Fruit fly (Drosophila melanogaster) whole organism, embryonic: ENCODE results near the gene CG31650.

Experiments used
- Antp ChIP-seq: fragments of 200-800 bp; sonication (Bioruptor generic); optimal IDR thresholded peaks from 3 replicates; lab custom pipeline; 2016; ENCODE audit warnings: missing biosample characterization, missing genetic modification characterization
- B-H2 ChIP-seq: fragments of 200-800 bp; sonication (Bioruptor generic); optimal IDR thresholded peaks from 2 replicates; lab custom pipeline; 2018; ENCODE audit warnings: missing biosample characterization, mild to moderate bottlenecking, missing genetic modification characterization
- Bdp1 ChIP-seq: fragments of 200-800 bp; sonication (Bioruptor generic); optimal IDR thresholded peaks from 3 replicates; lab custom pipeline; 2016; ENCODE audit warnings: missing biosample characterization, missing genetic modification characterization
- CG1233 ChIP-seq: fragments of 200-800 bp; sonication (Bioruptor generic); optimal IDR thresholded peaks from 4 replicates; lab custom pipeline; 2018; ENCODE audit warnings: missing biosample characterization, mild to moderate bottlenecking, missing genetic modification characterization
- CG13123 ChIP-seq: fragments of 200-800 bp; sonication (Bioruptor generic); optimal IDR thresholded peaks from 2 replicates; lab custom pipeline; 2016; ENCODE audit warnings: missing biosample characterization, missing genetic modification characterization
- CG13624 ChIP-seq: fragments of 200-800 bp; sonication (Bioruptor generic); optimal IDR thresholded peaks from 2 replicates; lab custom pipeline; 2016; ENCODE audit warnings: missing biosample characterization, missing genetic modification characterization
- CG1832 ChIP-seq: fragments of 200-800 bp; sonication (Bioruptor generic); optimal IDR thresholded peaks from 2 replicates; lab custom pipeline; 2017; ENCODE audit warnings: missing biosample characterization, mild to moderate bottlenecking, missing genetic modification characterization, inconsistent platforms
- CG18619 ChIP-seq: fragments of 200-800 bp; sonication (Bioruptor generic); optimal IDR thresholded peaks from 3 replicates; lab custom pipeline; 2017; ENCODE audit warnings: missing biosample characterization, mild to moderate bottlenecking, missing genetic modification characterization
- CG31224 ChIP-seq: fragments of 200-800 bp; sonication (Bioruptor generic); IDR thresholded peaks from 2 replicates; pipeline ENCODE4 v1.3.6; 2022; ENCODE audit warnings: missing biosample characterization, missing genetic modification characterization
- CG32772 ChIP-seq: fragments of 200-800 bp; sonication (Bioruptor generic); IDR thresholded peaks from 2 replicates; pipeline ENCODE4 v1.3.6; 2022; ENCODE audit warnings: missing biosample characterization, missing genetic modification characterization
- CG4328 ChIP-seq: fragments of 200-800 bp; sonication (Bioruptor generic); optimal IDR thresholded peaks from 3 replicates; lab custom pipeline; 2017; ENCODE audit warnings: missing biosample characterization, missing genetic modification reagents, missing genetic modification characterization
- CG5245 ChIP-seq: fragments of 200-800 bp; sonication (Bioruptor generic); optimal IDR thresholded peaks from 3 replicates; lab custom pipeline; 2016; ENCODE audit warnings: missing biosample characterization, missing genetic modification characterization
- CG7745 ChIP-seq: fragments of 200-800 bp; sonication (Bioruptor generic); optimal IDR thresholded peaks from 2 replicates; lab custom pipeline; 2018; ENCODE audit warnings: missing biosample characterization, mild to moderate bottlenecking, missing genetic modification characterization, moderate library complexity
- CG9932 ChIP-seq: fragments of 200-800 bp; sonication (Bioruptor generic); IDR thresholded peaks from 2 replicates; pipeline ENCODE4 v1.3.6; 2022; ENCODE audit warnings: missing biosample characterization, missing genetic modification characterization
- CrebB ChIP-seq: fragments of 200-800 bp; sonication (Bioruptor generic); optimal IDR thresholded peaks from 3 replicates; lab custom pipeline; 2018; ENCODE audit warnings: missing biosample characterization, mild to moderate bottlenecking, missing genetic modification characterization
- Dad ChIP-seq: fragments of 200-800 bp; sonication (Bioruptor generic); optimal IDR thresholded peaks from 3 replicates; lab custom pipeline; 2016; ENCODE audit warnings: missing biosample characterization, missing genetic modification characterization
- Eip74EF ChIP-seq, 2 experiments: fragments of 200-800 bp in 1 of 2; fragments of >200 bp in 1 of 2; sonication (Bioruptor generic) in 1 of 2; optimal IDR thresholded peaks; 2 replicates each; lab custom pipeline; 2017 to 2019; ENCODE audit warnings: missing biosample characterization in 2 of 2, missing genetic modification characterization in 2 of 2, mild to moderate bottlenecking in 1 of 2, moderate library complexity in 1 of 2
- Ets65A ChIP-seq: fragments of 200-800 bp; sonication (Bioruptor generic); peaks from one replicate; lab custom pipeline; 2016; ENCODE audit warnings: missing biosample characterization, missing genetic modification characterization
- Fer1 ChIP-seq: fragments of 200-800 bp; sonication (Bioruptor generic); optimal IDR thresholded peaks from 2 replicates; lab custom pipeline; 2017; ENCODE audit warnings: missing biosample characterization, mild to moderate bottlenecking, missing genetic modification characterization
- Fer3 ChIP-seq: fragments of 200-800 bp; sonication (Bioruptor generic); optimal IDR thresholded peaks from 2 replicates; lab custom pipeline; 2018; ENCODE audit warnings: missing biosample characterization, mild to moderate bottlenecking, missing genetic modification characterization, moderate library complexity
- Hand ChIP-seq: fragments of 200-800 bp; sonication (Bioruptor generic); optimal IDR thresholded peaks from 2 replicates; lab custom pipeline; 2017; ENCODE audit warnings: mild to moderate bottlenecking, missing biosample characterization, missing genetic modification reagents, missing genetic modification characterization
- Hr3 ChIP-seq: fragments of 200-800 bp; sonication (Bioruptor generic); optimal IDR thresholded peaks from 3 replicates; lab custom pipeline; 2016; ENCODE audit warnings: missing biosample characterization, missing genetic modification characterization
- Mrtf ChIP-seq: fragments of 200-800 bp; sonication (Bioruptor generic); IDR thresholded peaks from 3 replicates; pipeline ENCODE4 v1.3.6; 2022; ENCODE audit warnings: missing biosample characterization, missing genetic modification characterization
- Nf-YB ChIP-seq: fragments of 200-800 bp; sonication (Bioruptor generic); optimal IDR thresholded peaks from 3 replicates; lab custom pipeline; 2019; ENCODE audit warnings: missing biosample characterization, mild to moderate bottlenecking, missing genetic modification characterization, moderate library complexity
- Nf-YC ChIP-seq: fragments of 200-800 bp; optimal IDR thresholded peaks from 3 replicates; lab custom pipeline; 2019; ENCODE audit warnings: missing biosample characterization, mild to moderate bottlenecking, missing genetic modification characterization, moderate library complexity
- Ravus ChIP-seq: fragments of 200-800 bp; sonication (Bioruptor generic); IDR thresholded peaks from 2 replicates; pipeline ENCODE4 v1.3.6; 2022; ENCODE audit warnings: missing biosample characterization, missing genetic modification characterization
- Sox100B ChIP-seq: fragments of 200-800 bp; sonication (Bioruptor generic); optimal IDR thresholded peaks from 3 replicates; lab custom pipeline; 2018; ENCODE audit warnings: missing biosample characterization, mild to moderate bottlenecking, missing genetic modification characterization
- Spps ChIP-seq: fragments of 200-800 bp; sonication (Bioruptor generic); optimal IDR thresholded peaks from 2 replicates; lab custom pipeline; 2018; ENCODE audit warnings: missing biosample characterization, mild to moderate bottlenecking, missing genetic modification characterization
- Ssrp ChIP-seq: fragments of 200-800 bp; sonication (Bioruptor generic); optimal IDR thresholded peaks from 2 replicates; lab custom pipeline; 2018; ENCODE audit warnings: missing biosample characterization, mild to moderate bottlenecking, missing genetic modification characterization, moderate library complexity
- chif ChIP-seq, 2 experiments: fragments of 200-800 bp; sonication (Bioruptor generic); optimal IDR thresholded peaks; 3 replicates each; lab custom pipeline; 2016; ENCODE audit warnings: missing biosample characterization in 2 of 2, missing genetic modification characterization in 2 of 2
- danr ChIP-seq: fragments of 200-800 bp; sonication (Bioruptor generic); IDR thresholded peaks from 2 replicates; pipeline ENCODE4 v1.3.6; 2022; ENCODE audit warnings: missing biosample characterization, missing genetic modification characterization
- dimm ChIP-seq: fragments of 200-800 bp; sonication (Bioruptor generic); IDR thresholded peaks from 2 replicates; pipeline ENCODE4 v1.3.6; 2022; ENCODE audit warnings: missing biosample characterization, missing genetic modification characterization
- disco-r ChIP-seq: fragments of 200-800 bp; sonication (Bioruptor generic); optimal IDR thresholded peaks from 2 replicates; lab custom pipeline; 2016; ENCODE audit warnings: missing biosample characterization, missing genetic modification characterization
- exex ChIP-seq: fragments of 200-800 bp; sonication (Bioruptor generic); optimal IDR thresholded peaks from 4 replicates; lab custom pipeline; 2018; ENCODE audit warnings: missing biosample characterization, mild to moderate bottlenecking, missing genetic modification characterization, moderate library complexity
- eyg ChIP-seq: fragments of 200-800 bp; sonication (Bioruptor generic); optimal IDR thresholded peaks from 3 replicates; lab custom pipeline; 2016; ENCODE audit warnings: missing biosample characterization, missing genetic modification characterization
- fd3F ChIP-seq: fragments of 200-800 bp; sonication (Bioruptor generic); optimal IDR thresholded peaks from 2 replicates; lab custom pipeline; 2018; ENCODE audit warnings: missing biosample characterization, mild to moderate bottlenecking, missing genetic modification characterization, moderate library complexity
- lilli ChIP-seq: fragments of 200-800 bp; sonication (Bioruptor generic); optimal IDR thresholded peaks from 3 replicates; lab custom pipeline; 2016; ENCODE audit warnings: missing biosample characterization, missing genetic modification characterization
- lov ChIP-seq, 2 experiments: fragments of 200-800 bp in 1 of 2; fragments of >200 bp in 1 of 2; sonication (Bioruptor generic) in 1 of 2; IDR thresholded peaks in 1 of 2; optimal IDR thresholded peaks in 1 of 2; 2 replicates in 1 of 2; 3 replicates in 1 of 2; pipeline versions ENCODE4 v1.3.6 to Lab custom; 2017 to 2022; ENCODE audit warnings: missing biosample characterization in 1 of 2, missing genetic modification characterization in 1 of 2
- nau ChIP-seq: fragments of 200-800 bp; sonication (Bioruptor generic); optimal IDR thresholded peaks from 3 replicates; lab custom pipeline; 2017; ENCODE audit warnings: missing biosample characterization, mild to moderate bottlenecking, missing genetic modification characterization, missing genetic modification reagents
- onecut ChIP-seq: fragments of 200-800 bp; sonication (Bioruptor generic); IDR thresholded peaks from 2 replicates; pipeline ENCODE4 v1.3.6; 2022; ENCODE audit warnings: missing biosample characterization, missing genetic modification characterization
- org-1 ChIP-seq: fragments of 200-800 bp; sonication (Bioruptor generic); optimal IDR thresholded peaks from 2 replicates; lab custom pipeline; 2017; ENCODE audit warnings: missing biosample characterization, missing genetic modification characterization
- pb ChIP-seq: fragments of 200-800 bp; sonication (Bioruptor generic); optimal IDR thresholded peaks from 3 replicates; lab custom pipeline; 2016; ENCODE audit warnings: missing biosample characterization, missing genetic modification characterization
- prd ChIP-seq, 3 experiments: fragments of >200 bp in 2 of 3; fragments of 200-800 bp in 1 of 3; sonication (Bioruptor generic) in 1 of 3; optimal IDR thresholded peaks in 2 of 3; IDR thresholded peaks in 1 of 3; 2 replicates in 2 of 3; 3 replicates in 1 of 3; pipeline versions ENCODE4 v1.3.6 to Lab custom; 2017 to 2022; ENCODE audit warnings: missing biosample characterization in 1 of 3, missing genetic modification characterization in 1 of 3
- scrt ChIP-seq: fragments of 200-800 bp; sonication (Bioruptor generic); optimal IDR thresholded peaks from 2 replicates; lab custom pipeline; 2018; ENCODE audit warnings: missing biosample characterization, mild to moderate bottlenecking, missing genetic modification characterization, moderate library complexity
- sens-2 ChIP-seq: fragments of 200-800 bp; sonication (Bioruptor generic); IDR thresholded peaks from 2 replicates; pipeline ENCODE4 v1.3.6; 2022; ENCODE audit warnings: missing biosample characterization, missing genetic modification characterization
- shn ChIP-seq: fragments of 200-800 bp; sonication (Bioruptor generic); optimal IDR thresholded peaks from 3 replicates; lab custom pipeline; 2016; ENCODE audit warnings: missing biosample characterization, missing genetic modification characterization
- sna ChIP-seq: fragments of 200-800 bp; sonication (Bioruptor generic); IDR thresholded peaks from 2 replicates; pipeline ENCODE4 v1.3.6; 2022; ENCODE audit warnings: missing biosample characterization, missing genetic modification characterization; ENCODE audit not compliant: partially characterized antibody
- tna ChIP-seq: fragments of 200-800 bp; sonication (Bioruptor generic); IDR thresholded peaks from 2 replicates; pipeline ENCODE4 v1.3.6; 2022; ENCODE audit warnings: missing biosample characterization, missing genetic modification characterization; ENCODE audit not compliant: partially characterized antibody
- zfh1 ChIP-seq: fragments of 200-800 bp; sonication (Bioruptor generic); IDR thresholded peaks from 3 replicates; pipeline ENCODE4 v1.3.6; 2022; ENCODE audit warnings: missing biosample characterization, missing genetic modification characterization

CG31650 gene

DNA sequence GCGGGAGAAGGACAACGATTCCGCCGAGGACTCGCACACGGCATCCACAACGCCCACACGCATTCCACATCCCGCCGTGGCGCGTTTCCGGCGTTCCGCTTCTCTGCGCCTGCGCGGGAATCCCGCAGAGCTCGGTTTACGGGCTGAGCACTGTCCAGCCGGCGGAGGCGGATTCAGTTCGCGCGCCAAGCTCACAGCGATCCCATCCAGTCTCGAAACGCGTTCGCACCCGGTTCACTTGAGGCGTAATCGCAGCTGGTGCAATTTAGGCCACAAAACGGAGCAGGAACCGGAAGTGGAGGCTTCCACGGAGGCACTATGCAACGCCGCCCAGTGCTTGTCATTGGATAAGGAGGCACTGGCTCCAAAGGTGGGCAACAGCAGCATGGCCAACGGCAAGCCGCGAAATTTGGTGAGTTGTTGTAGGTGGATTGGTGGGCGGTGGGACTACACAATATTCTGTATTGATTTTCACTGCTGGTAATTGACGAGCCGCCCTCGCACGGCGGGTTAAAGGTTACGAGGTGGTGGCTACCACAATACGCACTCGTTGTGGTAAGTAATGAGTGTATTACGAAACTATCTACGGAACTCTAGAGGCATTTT is 18.4 kb upstream of the CG31650 start (continued):
- no peak for TF ChIP-seq CG32772
- TF ChIP-seq zfh1 (GFP tag; lab: Robert Waterston, UW), result no peak
- TF ChIP-seq CrebB (tag; lab: Kevin White, UChicago), result no peak
- peak; percentile 84 for TF ChIP-seq onecut (GFP tag; lab: Robert Waterston, UW)
- no peak for TF ChIP-seq Hand (GFP tag; lab: Kevin White, UChicago)
- TF ChIP-seq sna (GFP tag; lab: Robert Waterston, UW), result no peak
- TF ChIP-seq Fer3 (tag; lab: Kevin White, UChicago), result no peak
- no peak for TF ChIP-seq CG31224 (GFP tag; lab: Robert Waterston, UW)
- no peak for TF ChIP-seq Bdp1 (GFP tag; lab: Kevin White, UChicago)
- TF ChIP-seq CG4328, result no peak
- TF ChIP-seq pb (GFP tag; lab: Kevin White, UChicago), result no peak
- TF ChIP-seq Sox100B (GFP tag; lab: Kevin White, UChicago), result no peak
- TF ChIP-seq lov (optimal IDR thresholded peaks at IDR 0.05; lab: Kevin White, UChicago), result no peak
- TF ChIP-seq lov (GFP tag; IDR thresholded peaks at IDR 0.05; lab: Robert Waterston, UW), result 0 out of 3 replicates have a peak, but pooled peaks have one; percentile 30
- TF ChIP-seq chif (GFP tag; optimal IDR thresholded peaks at IDR 0.05; lab: Kevin White, UChicago), result no peak
- TF ChIP-seq CG9932 (GFP tag; lab: Robert Waterston, UW), result peak; percentile 23; the same call in 1 of the 2 replicates
- TF ChIP-seq Ets65A (GFP tag; lab: Kevin White, UChicago), result no peak
- TF ChIP-seq Nf-YC, result no peak
- TF ChIP-seq Dad, result no peak
- no peak for TF ChIP-seq dimm (GFP tag; lab: Robert Waterston, UW)
- no peak for TF ChIP-seq CG5245 (GFP tag; lab: Kevin White, UChicago)
- no peak for TF ChIP-seq CG1233 (GFP tag; lab: Kevin White, UChicago)
- TF ChIP-seq CG7745, result no peak
- no peak for TF ChIP-seq disco-r
- no peak for TF ChIP-seq Nf-YB (GFP tag; lab: Kevin White, UChicago)
- TF ChIP-seq Spps (tag; lab: Kevin White, UChicago), result no peak
- TF ChIP-seq org-1 (GFP tag; lab: Kevin White, UChicago), result no peak
- no peak for TF ChIP-seq shn (GFP tag; lab: Kevin White, UChicago)
- TF ChIP-seq Eip74EF (GFP tag; optimal IDR thresholded peaks at IDR 0.05; lab: Kevin White, UChicago), result no peak
- peak; percentile 11 for TF ChIP-seq Fer1 (GFP tag; lab: Kevin White, UChicago)
- TF ChIP-seq Antp (GFP tag; lab: Kevin White, UChicago), result peak; percentile 15
- no peak for TF ChIP-seq fd3F (GFP tag; lab: Kevin White, UChicago)
- no peak for TF ChIP-seq CG13123
- TF ChIP-seq CG18619 (GFP tag; lab: Kevin White, UChicago), result no peak
- TF ChIP-seq nau (GFP tag; lab: Kevin White, UChicago), result no peak
- TF ChIP-seq CG13624 (GFP tag; lab: Kevin White, UChicago), result no peak
- no peak for TF ChIP-seq lilli
- TF ChIP-seq Hr3 (GFP tag; lab: Kevin White, UChicago), result no peak
- TF ChIP-seq Ssrp (tag; lab: Kevin White, UChicago), result no peak
- TF ChIP-seq B-H2, result no peak
- no peak for TF ChIP-seq danr (GFP tag; lab: Robert Waterston, UW)
- no peak; the same call in 1 of the 2 replicates for TF ChIP-seq sens-2 (GFP tag; lab: Robert Waterston, UW)
- no peak for TF ChIP-seq prd (optimal IDR thresholded peaks at IDR 0.05; lab: Kevin White, UChicago)
- TF ChIP-seq prd (GFP tag; IDR thresholded peaks at IDR 0.05; lab: Robert Waterston, UW), result 0 out of 3 replicates have a peak, but pooled peaks have one; percentile 36
- no peak for TF ChIP-seq exex (tag; lab: Kevin White, UChicago)
- TF ChIP-seq Ravus (GFP tag; lab: Robert Waterston, UW), result no peak
- TF ChIP-seq scrt (GFP tag; lab: Kevin White, UChicago), result peak; percentile 23
- TF ChIP-seq tna (GFP tag; lab: Robert Waterston, UW), result no peak
- TF ChIP-seq CG1832 (GFP tag; lab: Kevin White, UChicago), result peak; percentile 7
- no peak for TF ChIP-seq Mrtf
- no peak for TF ChIP-seq eyg (GFP tag; lab: Kevin White, UChicago)
